Worm (Caenorhabditis elegans) whole organism, young adult: ENCODE measurements around the gene ZK1127.13.

Experiments used
- B0336.3 ChIP-seq: fragments of 200-800 bp; sonication (Bioruptor generic); IDR thresholded peaks from 2 replicates; pipeline ENCODE4 v1.3.6; 2022; ENCODE audit warnings: missing genetic modification characterization, missing compliant biosample characterization
- Y67H2A.10 ChIP-seq: fragments of 200-800 bp; sonication (Bioruptor generic); conservative IDR thresholded peaks from 2 replicates; pipeline ENCODE4 v1.3.6; 2022; ENCODE audit warnings: missing genetic modification reagents, missing genetic modification characterization, missing compliant biosample characterization
- ama-1 ChIP-seq, 3 experiments: fragments of 150-350 bp in 1 of 3; sonication (generic microtip) in 2 of 3; optimal IDR thresholded peaks; 2 replicates each; lab custom pipeline; 2014 to 2018; ENCODE audit warnings: missing biosample characterization in 2 of 3, missing genetic modification characterization in 2 of 3, missing genetic modification reagents in 2 of 3
- egl-44 ChIP-seq: fragments of 200-800 bp; sonication (Bioruptor generic); IDR thresholded peaks from 2 replicates; pipeline ENCODE4 v1.3.6; 2022; ENCODE audit warnings: missing genetic modification reagents, missing genetic modification characterization, missing compliant biosample characterization
- him-1 ChIP-seq: sonication (generic microtip); optimal IDR thresholded peaks from 2 replicates; lab custom pipeline; 2016; ENCODE audit warnings: missing genotype, missing genetic modification reagents, missing genetic modification characterization, missing compliant biosample characterization
- lsl-1 ChIP-seq: fragments of 200-800 bp; sonication (Bioruptor generic); optimal IDR thresholded peaks from 2 replicates; lab custom pipeline; 2018; ENCODE audit warnings: mild to moderate bottlenecking, missing genetic modification characterization, moderate library complexity, missing compliant biosample characterization
- nfya-2 ChIP-seq: fragments of 200-800 bp; sonication (Bioruptor generic); IDR thresholded peaks from 2 replicates; pipeline ENCODE4 v1.3.6; 2022; ENCODE audit warnings: missing genetic modification reagents, missing genetic modification characterization, missing compliant biosample characterization
- nhr-90 ChIP-seq: sonication (generic microtip); optimal IDR thresholded peaks from 2 replicates; lab custom pipeline; 2016; ENCODE audit warnings: missing genotype, mild to moderate bottlenecking, missing genetic modification characterization, missing compliant biosample characterization
- snpc-4 ChIP-seq, 5 experiments: fragments of 150-350 bp in 1 of 5; sonication (generic microtip) in 4 of 5; optimal IDR thresholded peaks; 2 replicates each; lab custom pipeline; 2014 to 2018; ENCODE audit warnings: missing genetic modification characterization in 5 of 5, missing biosample characterization in 3 of 5, antibody characterized with exemption in 2 of 5, mild to moderate bottlenecking in 2 of 5, missing compliant biosample characterization in 2 of 5, missing genotype in 2 of 5, moderate library complexity in 2 of 5, missing genetic modification reagents in 1 of 5
- unc-62 ChIP-seq: fragments of 150-350 bp; optimal IDR thresholded peaks from 2 replicates; lab custom pipeline; 2014; ENCODE audit warnings: missing biosample characterization, missing genetic modification reagents, missing genetic modification characterization
- ztf-22 ChIP-seq: fragments of 200-800 bp; sonication (Bioruptor generic); optimal IDR thresholded peaks from 2 replicates; lab custom pipeline; 2018; ENCODE audit warnings: mild to moderate bottlenecking, missing genetic modification characterization, moderate library complexity, missing compliant biosample characterization

- TF ChIP-seq lsl-1 (GFP tag; lab: Kevin White, UChicago) (no peak), ama-1 (optimal IDR thresholded peaks at IDR 0.05; lab: Kevin White, UChicago) (no peak), ama-1 (GFP tag; optimal IDR thresholded peaks at IDR 0.05; lab: Kevin White, UChicago) (no peak), unc-62 (no peak), egl-44 (no peak), snpc-4 (GFP tag; optimal IDR thresholded peaks at IDR 0.05; lab: Kevin White, UChicago) (no peak), snpc-4 (tag; optimal IDR thresholded peaks at IDR 0.05; lab: Kevin White, UChicago) (no peak), nfya-2 (GFP tag; lab: Robert Waterston, UW) (no peak), Y67H2A.10 (GFP tag; lab: Robert Waterston, UW) (no peak), him-1 (tag; lab: Kevin White, UChicago) (no peak), B0336.3 (GFP tag; lab: Robert Waterston, UW) (no peak), nhr-90 (tag; lab: Kevin White, UChicago) (no peak), ztf-22 (no peak)
Measured at ce11 chrII:7051778-7052177, 1.3 kb upstream of the ZK1127.13 start, which contains the start of gene ZK1127.12.
